Worm (Caenorhabditis elegans) whole organism, L1 larva: Measurements from ENCODE around the gene ndg-4.

Source experiments
- C04F5.9 ChIP-seq: sonication (generic microtip); optimal IDR thresholded peaks from 2 replicates; lab custom pipeline; 2016; ENCODE audit warnings: missing genetic modification characterization, missing compliant biosample characterization
- C16A3.4 ChIP-seq: fragments of 150-350 bp; optimal IDR thresholded peaks from 2 replicates; lab custom pipeline; 2014; ENCODE audit warnings: missing biosample characterization, missing genetic modification characterization
- F16B12.6 ChIP-seq: fragments of 150-350 bp; optimal IDR thresholded peaks from 2 replicates; lab custom pipeline; 2014; ENCODE audit warnings: missing biosample characterization, missing genetic modification characterization
- Y116A8C.19 ChIP-seq: sonication (generic microtip); optimal IDR thresholded peaks from 2 replicates; lab custom pipeline; 2016; ENCODE audit warnings: missing compliant biosample characterization, missing genetic modification characterization, borderline replicate concordance
- aha-1 ChIP-seq: fragments of 150-350 bp; optimal IDR thresholded peaks from 2 replicates; lab custom pipeline; 2014; ENCODE audit warnings: missing biosample characterization, missing genetic modification characterization
- blmp-1 ChIP-seq: fragments of 150-350 bp; optimal IDR thresholded peaks from 2 replicates; lab custom pipeline; 2014; ENCODE audit warnings: missing biosample characterization, missing genetic modification characterization
- ceh-8 ChIP-seq: fragments of 200-800 bp; sonication (Bioruptor generic); optimal IDR thresholded peaks from 2 replicates; lab custom pipeline; 2018; ENCODE audit warnings: mild to moderate bottlenecking, missing genetic modification characterization, moderate library complexity, missing compliant biosample characterization
- ces-1 ChIP-seq: fragments of 150-350 bp; optimal IDR thresholded peaks from 2 replicates; lab custom pipeline; 2014; ENCODE audit warnings: missing biosample characterization, missing genetic modification reagents, missing genetic modification characterization
- dsc-1 ChIP-seq: sonication (generic microtip); optimal IDR thresholded peaks from 2 replicates; lab custom pipeline; 2016; ENCODE audit warnings: mild to moderate bottlenecking, missing genetic modification characterization, missing compliant biosample characterization
- efl-3 ChIP-seq: fragments of 200-800 bp; sonication (Bioruptor generic); optimal IDR thresholded peaks from 2 replicates; lab custom pipeline; 2018; ENCODE audit warnings: mild to moderate bottlenecking, missing genetic modification characterization, missing compliant biosample characterization
- egl-13 ChIP-seq: sonication (generic microtip); optimal IDR thresholded peaks from 2 replicates; lab custom pipeline; 2016; ENCODE audit warnings: missing genotype, missing genetic modification reagents, missing genetic modification characterization, missing compliant biosample characterization
- egl-27 ChIP-seq, 2 experiments: fragments of 150-350 bp in 1 of 2; sonication (generic microtip); optimal IDR thresholded peaks; 3 replicates each; lab custom pipeline; 2017 to 2018; ENCODE audit warnings: missing biosample characterization in 2 of 2, missing genetic modification characterization in 2 of 2, missing genetic modification reagents in 2 of 2
- fkh-4 ChIP-seq: sonication (generic microtip); optimal IDR thresholded peaks from 2 replicates; lab custom pipeline; 2016; ENCODE audit warnings: missing compliant biosample characterization, missing genetic modification characterization, borderline replicate concordance
- fos-1 ChIP-seq: fragments of 150-350 bp; optimal IDR thresholded peaks from 2 replicates; lab custom pipeline; 2014; ENCODE audit warnings: missing biosample characterization, missing genetic modification characterization
- grh-1 ChIP-seq: fragments of 200-800 bp; sonication (Bioruptor generic); IDR thresholded peaks from 2 replicates; pipeline ENCODE4 v1.3.6; 2022; ENCODE audit warnings: missing genetic modification reagents, missing genetic modification characterization, missing compliant biosample characterization
- hlh-17 ChIP-seq: fragments of 200-800 bp; sonication (Bioruptor generic); optimal IDR thresholded peaks from 2 replicates; lab custom pipeline; 2018; ENCODE audit warnings: missing genetic modification characterization, mild to moderate bottlenecking, missing compliant biosample characterization, moderate library complexity, borderline replicate concordance
- hpl-2 ChIP-seq: fragments of 150-350 bp; optimal IDR thresholded peaks from 2 replicates; lab custom pipeline; 2014; ENCODE audit warnings: missing biosample characterization, missing genetic modification reagents, missing genetic modification characterization
- irx-1 ChIP-seq: sonication (generic microtip); optimal IDR thresholded peaks from 2 replicates; lab custom pipeline; 2016; ENCODE audit warnings: missing genetic modification characterization, missing compliant biosample characterization
- isw-1 ChIP-seq: fragments of 200-800 bp; sonication (Bioruptor generic); IDR thresholded peaks from 2 replicates; pipeline ENCODE4 v1.3.6; 2022; ENCODE audit warnings: missing genetic modification characterization, missing compliant biosample characterization
- jun-1 ChIP-seq: fragments of 150-350 bp; optimal IDR thresholded peaks from 2 replicates; lab custom pipeline; 2014; ENCODE audit warnings: missing biosample characterization, missing genetic modification reagents, missing genetic modification characterization
- lin-13 ChIP-seq: fragments of 150-350 bp; optimal IDR thresholded peaks from 2 replicates; lab custom pipeline; 2014; ENCODE audit warnings: missing biosample characterization, missing genetic modification reagents, missing genetic modification characterization
- lin-15B ChIP-seq: fragments of 150-350 bp; sonication (generic microtip); optimal IDR thresholded peaks from 3 replicates; lab custom pipeline; 2014; ENCODE audit warnings: missing biosample characterization, missing genetic modification characterization
- lin-35 ChIP-seq, 2 experiments: fragments of 150-350 bp; optimal IDR thresholded peaks; 2 replicates each; lab custom pipeline; 2014; ENCODE audit warnings: missing biosample characterization in 2 of 2, missing genetic modification characterization in 2 of 2, missing genetic modification reagents in 2 of 2
- lin-39 ChIP-seq: fragments of 150-350 bp; optimal IDR thresholded peaks from 2 replicates; lab custom pipeline; 2014; ENCODE audit warnings: missing biosample characterization, missing genetic modification reagents, missing genetic modification characterization
- lir-3 ChIP-seq: sonication (generic microtip); optimal IDR thresholded peaks from 2 replicates; lab custom pipeline; 2016; ENCODE audit warnings: mild to moderate bottlenecking, missing genetic modification characterization, moderate library complexity, missing compliant biosample characterization; ENCODE audit not compliant: poor library complexity
- mab-9 ChIP-seq: fragments of 200-800 bp; sonication (Bioruptor generic); IDR thresholded peaks from 2 replicates; pipeline ENCODE4 v1.3.6; 2022; ENCODE audit warnings: missing genetic modification reagents, missing genetic modification characterization, missing compliant biosample characterization
- mdl-1 ChIP-seq, 2 experiments: fragments of 150-350 bp; optimal IDR thresholded peaks; 2 replicates each; lab custom pipeline; 2014 to 2017; ENCODE audit warnings: missing biosample characterization in 2 of 2, missing genetic modification characterization in 2 of 2, inconsistent platforms in 1 of 2
- mep-1 ChIP-seq: fragments of 150-350 bp; optimal IDR thresholded peaks from 2 replicates; lab custom pipeline; 2014; ENCODE audit warnings: missing biosample characterization, missing genetic modification characterization
- nhr-11 ChIP-seq: fragments of 150-350 bp; optimal IDR thresholded peaks from 2 replicates; lab custom pipeline; 2014; ENCODE audit warnings: missing biosample characterization, missing genetic modification characterization
- nhr-12 ChIP-seq: sonication (generic microtip); optimal IDR thresholded peaks from 2 replicates; lab custom pipeline; 2017; ENCODE audit warnings: missing biosample characterization, missing genetic modification characterization
- nhr-20 ChIP-seq: sonication (generic microtip); optimal IDR thresholded peaks from 2 replicates; lab custom pipeline; 2016; ENCODE audit warnings: mild to moderate bottlenecking, missing genetic modification characterization, missing compliant biosample characterization
- nhr-237 ChIP-seq: fragments of 150-350 bp; optimal IDR thresholded peaks from 2 replicates; lab custom pipeline; 2014; ENCODE audit warnings: missing biosample characterization, missing genetic modification characterization
- nhr-28 ChIP-seq: fragments of 150-350 bp; optimal IDR thresholded peaks from 2 replicates; lab custom pipeline; 2014; ENCODE audit warnings: missing biosample characterization, missing genetic modification characterization
- nhr-47 ChIP-seq: sonication (generic microtip); optimal IDR thresholded peaks from 2 replicates; lab custom pipeline; 2016; ENCODE audit warnings: mild to moderate bottlenecking, missing genetic modification characterization, moderate library complexity, missing compliant biosample characterization
- nhr-71 ChIP-seq: sonication (generic microtip); optimal IDR thresholded peaks from 2 replicates; lab custom pipeline; 2016; ENCODE audit warnings: mild to moderate bottlenecking, missing genetic modification characterization, moderate library complexity, missing compliant biosample characterization
- nhr-76 ChIP-seq: sonication (generic microtip); optimal IDR thresholded peaks from 2 replicates; lab custom pipeline; 2017; ENCODE audit warnings: missing biosample characterization, missing genetic modification characterization
- nhr-77 ChIP-seq: fragments of 150-350 bp; optimal IDR thresholded peaks from 2 replicates; lab custom pipeline; 2014; ENCODE audit warnings: missing biosample characterization, missing genetic modification characterization
- nhr-85 ChIP-seq: sonication (generic microtip); peaks from one replicate; lab custom pipeline; 2016; ENCODE audit warnings: missing genetic modification characterization, inconsistent platforms, missing compliant biosample characterization
- nhr-90 ChIP-seq: sonication (generic microtip); optimal IDR thresholded peaks from 2 replicates; lab custom pipeline; 2016; ENCODE audit warnings: mild to moderate bottlenecking, missing genetic modification characterization, missing compliant biosample characterization; ENCODE audit not compliant: poor library complexity
- pag-3 ChIP-seq: sonication (generic microtip); optimal IDR thresholded peaks from 2 replicates; lab custom pipeline; 2017; ENCODE audit warnings: missing genetic modification characterization, mild to moderate bottlenecking, missing compliant biosample characterization, antibody characterized with exemption, borderline replicate concordance; ENCODE audit not compliant: insufficient read depth
- pax-3 ChIP-seq: fragments of 200-800 bp; sonication (Bioruptor generic); optimal IDR thresholded peaks from 2 replicates; lab custom pipeline; 2018; ENCODE audit warnings: mild to moderate bottlenecking, missing genetic modification characterization, moderate library complexity, missing compliant biosample characterization
- snpc-4 ChIP-seq: fragments of 150-350 bp; optimal IDR thresholded peaks from 2 replicates; lab custom pipeline; 2014; ENCODE audit warnings: missing biosample characterization, missing genetic modification characterization
- sptf-1 ChIP-seq: fragments of 150-350 bp; optimal IDR thresholded peaks from 2 replicates; lab custom pipeline; 2014; ENCODE audit warnings: missing biosample characterization, missing genetic modification characterization
- unc-130 ChIP-seq: fragments of 150-350 bp; optimal IDR thresholded peaks from 2 replicates; lab custom pipeline; 2017; ENCODE audit warnings: missing biosample characterization, missing genetic modification characterization, inconsistent platforms
- unc-30 ChIP-seq: sonication (generic microtip); optimal IDR thresholded peaks from 2 replicates; lab custom pipeline; 2017; ENCODE audit warnings: missing biosample characterization, missing genetic modification characterization
- unc-86 ChIP-seq: sonication (generic microtip); optimal IDR thresholded peaks from 2 replicates; lab custom pipeline; 2016; ENCODE audit warnings: missing genetic modification characterization, missing compliant biosample characterization
- xbp-1 ChIP-seq: sonication (generic microtip); optimal IDR thresholded peaks from 2 replicates; lab custom pipeline; 2016; ENCODE audit warnings: missing genetic modification characterization, missing compliant biosample characterization
- zag-1 ChIP-seq: fragments of 150-350 bp; optimal IDR thresholded peaks from 2 replicates; lab custom pipeline; 2014; ENCODE audit warnings: missing biosample characterization, missing genetic modification characterization
- zip-4 ChIP-seq: fragments of 200-800 bp; sonication (Bioruptor generic); optimal IDR thresholded peaks from 2 replicates; lab custom pipeline; 2018; ENCODE audit warnings: mild to moderate bottlenecking, missing genetic modification characterization, moderate library complexity, missing compliant biosample characterization
- ztf-11 ChIP-seq, 2 experiments: sonication (generic microtip); optimal IDR thresholded peaks; 2 replicates each; lab custom pipeline; 2016 to 2017; ENCODE audit warnings: missing genetic modification characterization in 2 of 2, missing biosample characterization in 1 of 2, missing compliant biosample characterization in 1 of 2
- ztf-4 ChIP-seq: fragments of 150-350 bp; optimal IDR thresholded peaks from 2 replicates; lab custom pipeline; 2014; ENCODE audit warnings: missing biosample characterization, missing genetic modification characterization

The ndg-4 gene

ce11 chrIII:4508064-4508905 is 41.1 kb upstream of the ndg-4 start, which contains the start of the genes cct-5 and F25F2.1:
cct-5 (minus strand) TSS chrIII:4508114.
F25F2.1 (plus strand) TSS chrIII:4508855.
- peak; percentile 89 to 93 for TF ChIP-seq lin-35 (GFP tag; optimal IDR thresholded peaks at IDR 0.05; lab: Kevin White, UChicago)
- TF ChIP-seq nhr-11 (tag; lab: Kevin White, UChicago): no peak
- TF ChIP-seq ces-1: no peak
- TF ChIP-seq egl-27 (tag; optimal IDR thresholded peaks at IDR 0.05; lab: Kevin White, UChicago): no peak
- TF ChIP-seq C04F5.9 (tag; lab: Kevin White, UChicago): peak; percentile 1
- peak; percentile 61 for TF ChIP-seq nhr-47
- no peak for TF ChIP-seq hpl-2 (GFP tag; lab: Kevin White, UChicago)
- TF ChIP-seq ztf-4 (tag; lab: Kevin White, UChicago): no peak
- no peak for TF ChIP-seq zag-1 (tag; lab: Kevin White, UChicago)
- no peak for TF ChIP-seq ztf-11 (tag; optimal IDR thresholded peaks at IDR 0.05; lab: Kevin White, UChicago)
- TF ChIP-seq nhr-90 (tag; lab: Kevin White, UChicago): peak; percentile 36
- no peak for TF ChIP-seq irx-1
- no peak for TF ChIP-seq nhr-76
- no peak for TF ChIP-seq sptf-1 (tag; lab: Kevin White, UChicago)
- TF ChIP-seq nhr-12 (tag; lab: Kevin White, UChicago): no peak
- TF ChIP-seq zip-4: no peak
- TF ChIP-seq pag-3 (tag; lab: Kevin White, UChicago): peak; percentile 21
- peak; percentile 5 for TF ChIP-seq egl-13 (tag; lab: Kevin White, UChicago)
- TF ChIP-seq nhr-237 (tag; lab: Kevin White, UChicago): no peak
- TF ChIP-seq unc-30 (tag; lab: Kevin White, UChicago): no peak
- no peak for TF ChIP-seq efl-3 (GFP tag; lab: Kevin White, UChicago)
- TF ChIP-seq mab-9 (GFP tag; lab: Robert Waterston, UW): no peak
- peak; percentile 91 for TF ChIP-seq mep-1 (tag; lab: Kevin White, UChicago)
- TF ChIP-seq blmp-1 (tag; lab: Kevin White, UChicago): peak; percentile 57
- no peak for TF ChIP-seq ceh-8 (GFP tag; lab: Kevin White, UChicago)
- peak; percentile 39 for TF ChIP-seq xbp-1 (tag; lab: Kevin White, UChicago)
- TF ChIP-seq unc-86 (tag; lab: Kevin White, UChicago): no peak
- TF ChIP-seq unc-130: peak; percentile 83
- TF ChIP-seq fos-1 (tag; lab: Kevin White, UChicago): peak; percentile 9
- TF ChIP-seq dsc-1 (tag; lab: Kevin White, UChicago): peak; percentile 44
- peak; percentile 82 for TF ChIP-seq nhr-85
- TF ChIP-seq F16B12.6: peak; percentile 94
- TF ChIP-seq isw-1 (GFP tag; lab: Robert Waterston, UW): peak; percentile 37; the same call in 1 of the 2 replicates
- no peak for TF ChIP-seq lin-39
- peak; percentile 40 for TF ChIP-seq lin-13 (GFP tag; lab: Kevin White, UChicago)
- TF ChIP-seq pax-3: no peak
- TF ChIP-seq jun-1 (tag; lab: Kevin White, UChicago): no peak
- TF ChIP-seq lir-3: no peak
- no peak for TF ChIP-seq aha-1 (tag; lab: Kevin White, UChicago)
- TF ChIP-seq grh-1 (GFP tag; lab: Robert Waterston, UW): no peak
- TF ChIP-seq snpc-4 (tag; lab: Kevin White, UChicago): peak; percentile 41
- no peak for TF ChIP-seq Y116A8C.19 (tag; lab: Kevin White, UChicago)
- peak; percentile 64 for TF ChIP-seq C16A3.4 (tag; lab: Kevin White, UChicago)
- no peak for TF ChIP-seq hlh-17 (GFP tag; lab: Kevin White, UChicago)
- TF ChIP-seq fkh-4 (tag; lab: Kevin White, UChicago): no peak
- TF ChIP-seq lin-15B: no peak
- TF ChIP-seq nhr-77 (tag; lab: Kevin White, UChicago): no peak
- peak; percentile 56 for TF ChIP-seq nhr-20 (tag; lab: Kevin White, UChicago)
- peak in 1 of 2 experiments; percentile 55 for TF ChIP-seq mdl-1 (tag; optimal IDR thresholded peaks at IDR 0.05; lab: Kevin White, UChicago)
- no peak for TF ChIP-seq nhr-28 (tag; lab: Kevin White, UChicago)
- TF ChIP-seq nhr-71 (tag; lab: Kevin White, UChicago): peak; percentile 64
